Fruit fly (Drosophila melanogaster) whole organism, pupa: ENCODE data around the gene Syx18.

Experiments used
- CG12605 ChIP-seq: fragments of 200-800 bp; sonication (Bioruptor generic); IDR thresholded peaks from 2 replicates; pipeline ENCODE4 v1.3.6; 2022; ENCODE audit warnings: missing biosample characterization, missing genetic modification characterization
- CG13204 ChIP-seq: fragments of 200-800 bp; sonication (Bioruptor generic); optimal IDR thresholded peaks from 2 replicates; lab custom pipeline; 2018; ENCODE audit warnings: missing biosample characterization, mild to moderate bottlenecking, missing genetic modification characterization, moderate library complexity
- CG14655 ChIP-seq: fragments of 200-800 bp; sonication (Bioruptor generic); optimal IDR thresholded peaks from 3 replicates; lab custom pipeline; 2017; ENCODE audit warnings: mild to moderate bottlenecking, missing biosample characterization, missing genetic modification reagents, missing genetic modification characterization
- CG8159 ChIP-seq: fragments of 200-800 bp; sonication (Bioruptor generic); optimal IDR thresholded peaks from 3 replicates; lab custom pipeline; 2018; ENCODE audit warnings: missing biosample characterization, mild to moderate bottlenecking, missing genetic modification characterization, moderate library complexity
- CG8301 ChIP-seq: fragments of 200-800 bp; sonication (Bioruptor generic); optimal IDR thresholded peaks from 2 replicates; lab custom pipeline; 2018; ENCODE audit warnings: missing biosample characterization, mild to moderate bottlenecking, missing genetic modification characterization
- CG9948 ChIP-seq: fragments of 200-800 bp; sonication (Bioruptor generic); optimal IDR thresholded peaks from 2 replicates; lab custom pipeline; 2018; ENCODE audit warnings: missing biosample characterization, mild to moderate bottlenecking, missing genetic modification characterization, moderate library complexity
- D1 ChIP-seq: fragments of 200-800 bp; sonication (Bioruptor generic); optimal IDR thresholded peaks from 2 replicates; lab custom pipeline; 2018; ENCODE audit warnings: missing biosample characterization, mild to moderate bottlenecking, missing genetic modification characterization, moderate library complexity
- EcR ChIP-seq: fragments of 200-800 bp; sonication (Bioruptor generic); optimal IDR thresholded peaks from 3 replicates; lab custom pipeline; 2019; ENCODE audit warnings: missing biosample characterization, missing genetic modification characterization, mild to moderate bottlenecking, moderate library complexity, missing genetic modification reagents
- Ets98B ChIP-seq: fragments of 200-800 bp; sonication (Bioruptor generic); IDR thresholded peaks from 2 replicates; pipeline ENCODE4 v1.3.6; 2022; ENCODE audit warnings: missing biosample characterization, missing genetic modification characterization
- Pif1A ChIP-seq: fragments of 200-800 bp; sonication (Bioruptor generic); optimal IDR thresholded peaks from 3 replicates; lab custom pipeline; 2016; ENCODE audit warnings: missing biosample characterization, missing genetic modification characterization
- Pif1B ChIP-seq: fragments of 200-800 bp; sonication (Bioruptor generic); optimal IDR thresholded peaks from 3 replicates; lab custom pipeline; 2016; ENCODE audit warnings: missing biosample characterization, missing genetic modification characterization
- Snoo ChIP-seq: fragments of 200-800 bp; sonication (Bioruptor generic); optimal IDR thresholded peaks from 3 replicates; lab custom pipeline; 2017; ENCODE audit warnings: missing biosample characterization, mild to moderate bottlenecking, missing genetic modification characterization, inconsistent platforms
- fd96Ca ChIP-seq: fragments of 200-800 bp; sonication (Bioruptor generic); IDR thresholded peaks from 3 replicates; pipeline ENCODE4 v1.3.6; 2022; ENCODE audit warnings: missing biosample characterization, missing genetic modification characterization
- rn ChIP-seq: fragments of 200-800 bp; sonication (Bioruptor generic); IDR thresholded peaks from 2 replicates; pipeline ENCODE4 v1.3.6; 2022; ENCODE audit warnings: missing biosample characterization, missing genetic modification characterization

dm6 chr3R:24604165-24604564, 21.2 kb downstream of the Syx18 start:
- TF ChIP-seq D1 (tag; lab: Kevin White, UChicago) (no peak), CG12605 (GFP tag; lab: Robert Waterston, UW) (no peak), Pif1B (GFP tag; lab: Kevin White, UChicago) (no peak), Pif1A (GFP tag; lab: Kevin White, UChicago) (no peak), fd96Ca (GFP tag; lab: Robert Waterston, UW) (no peak), CG13204 (GFP tag; lab: Kevin White, UChicago) (no peak), CG14655 (GFP tag; lab: Kevin White, UChicago) (no peak), Ets98B (GFP tag; lab: Robert Waterston, UW) (no peak), CG8301 (tag; lab: Kevin White, UChicago) (no peak), EcR (GFP tag; lab: Kevin White, UChicago) (no peak), CG8159 (tag; lab: Kevin White, UChicago) (no peak), rn (GFP tag; lab: Robert Waterston, UW) (no peak), CG9948 (tag; lab: Kevin White, UChicago) (no peak), Snoo (tag; lab: Kevin White, UChicago) (no peak)
